Worm (Caenorhabditis elegans) whole organism, young adult: ENCODE data around the gene btb-20.

ENCODE experiments used
- C06A6.2 ChIP-seq: fragments of 200-800 bp; sonication (Bioruptor generic); conservative IDR thresholded peaks from 2 replicates; pipeline ENCODE4 v1.3.6; 2022; ENCODE audit warnings: missing genetic modification characterization, missing compliant biosample characterization
- C17E4.6 ChIP-seq: fragments of 200-800 bp; sonication (Bioruptor generic); IDR thresholded peaks from 2 replicates; pipeline ENCODE4 v1.3.6; 2022; ENCODE audit warnings: missing genetic modification reagents, missing genetic modification characterization, missing compliant biosample characterization
- F23B12.7 ChIP-seq: sonication (generic microtip); optimal IDR thresholded peaks from 2 replicates; lab custom pipeline; 2017; ENCODE audit warnings: missing genetic modification characterization, mild to moderate bottlenecking, missing compliant biosample characterization, antibody characterized with exemption, moderate library complexity; ENCODE audit not compliant: insufficient read depth
- F37B4.10 ChIP-seq: fragments of 200-800 bp; sonication (Bioruptor generic); IDR thresholded peaks from 2 replicates; pipeline ENCODE4 v1.3.6; 2022; ENCODE audit warnings: missing genetic modification characterization, missing compliant biosample characterization
- F39B2.1 ChIP-seq: fragments of 200-800 bp; sonication (Bioruptor generic); IDR thresholded peaks from 2 replicates; pipeline ENCODE4 v1.3.6; 2022; ENCODE audit warnings: missing genetic modification reagents, missing genetic modification characterization, missing compliant biosample characterization
- F52B5.7 ChIP-seq: sonication (generic microtip); optimal IDR thresholded peaks from 2 replicates; lab custom pipeline; 2016; ENCODE audit warnings: mild to moderate bottlenecking, missing genetic modification characterization, missing compliant biosample characterization
- F55B11.4 ChIP-seq: sonication (generic microtip); optimal IDR thresholded peaks from 2 replicates; lab custom pipeline; 2016; ENCODE audit warnings: missing compliant biosample characterization, missing genetic modification characterization, borderline replicate concordance; ENCODE audit not compliant: insufficient read depth
- K11D2.4 ChIP-seq: fragments of 200-800 bp; sonication (Bioruptor generic); IDR thresholded peaks from 2 replicates; pipeline ENCODE4 v1.3.6; 2022; ENCODE audit warnings: missing genetic modification reagents, missing genetic modification characterization, missing compliant biosample characterization
- K12H6.12 ChIP-seq: fragments of 200-800 bp; sonication (Bioruptor generic); optimal IDR thresholded peaks from 2 replicates; lab custom pipeline; 2018; ENCODE audit warnings: mild to moderate bottlenecking, missing genetic modification characterization, missing compliant biosample characterization
- Y53F4B.3 ChIP-seq: fragments of 200-800 bp; sonication (Bioruptor generic); IDR thresholded peaks from 2 replicates; pipeline ENCODE4 v1.3.6; 2022; ENCODE audit warnings: missing genetic modification reagents, missing genetic modification characterization, missing compliant biosample characterization
- Y56A3A.18 ChIP-seq: fragments of 200-800 bp; sonication (Bioruptor generic); IDR thresholded peaks from 2 replicates; pipeline ENCODE4 v1.3.6; 2022; ENCODE audit warnings: missing genetic modification reagents, missing genetic modification characterization, missing compliant biosample characterization
- Y79H2A.3 ChIP-seq: fragments of 200-800 bp; sonication (Bioruptor generic); conservative IDR thresholded peaks from 2 replicates; pipeline ENCODE4 v1.3.6; 2022; ENCODE audit warnings: missing genetic modification reagents, missing genetic modification characterization, missing compliant biosample characterization
- akir-1 ChIP-seq: fragments of 200-800 bp; sonication (Bioruptor generic); optimal IDR thresholded peaks from 2 replicates; lab custom pipeline; 2018; ENCODE audit warnings: mild to moderate bottlenecking, missing genetic modification characterization, moderate library complexity, missing compliant biosample characterization
- aptf-2 ChIP-seq: fragments of 200-800 bp; sonication (Bioruptor generic); conservative IDR thresholded peaks from 2 replicates; pipeline ENCODE4 v1.3.6; 2022; ENCODE audit warnings: missing genetic modification reagents, missing genetic modification characterization, missing compliant biosample characterization
- aptf-3 ChIP-seq: fragments of 200-800 bp; sonication (Bioruptor generic); IDR thresholded peaks from 2 replicates; pipeline ENCODE4 v1.3.6; 2022; ENCODE audit warnings: missing genetic modification characterization, missing compliant biosample characterization
- attf-3 ChIP-seq: fragments of 200-800 bp; sonication (Bioruptor generic); conservative IDR thresholded peaks from 2 replicates; pipeline ENCODE4 v1.3.6; 2022; ENCODE audit warnings: missing genetic modification reagents, missing genetic modification characterization, missing compliant biosample characterization
- cebp-1 ChIP-seq, 2 experiments: fragments of 200-800 bp in 1 of 2; sonication (Bioruptor generic) in 1 of 2; sonication (generic microtip) in 1 of 2; IDR thresholded peaks in 1 of 2; optimal IDR thresholded peaks in 1 of 2; 2 replicates each; pipeline versions ENCODE4 v1.3.6 to Lab custom; 2017 to 2022; ENCODE audit warnings: missing compliant biosample characterization in 2 of 2, missing genetic modification characterization in 2 of 2, mild to moderate bottlenecking in 1 of 2, missing genetic modification reagents in 1 of 2, moderate library complexity in 1 of 2
- ceh-40 ChIP-seq: fragments of 200-800 bp; sonication (Bioruptor generic); IDR thresholded peaks from 2 replicates; pipeline ENCODE4 v1.3.6; 2022; ENCODE audit warnings: missing genetic modification characterization, missing compliant biosample characterization
- ceh-58 ChIP-seq: fragments of 200-800 bp; sonication (Bioruptor generic); IDR thresholded peaks from 2 replicates; pipeline ENCODE4 v1.3.6; 2022; ENCODE audit warnings: missing genetic modification characterization, missing compliant biosample characterization
- ceh-79 ChIP-seq: sonication (generic microtip); optimal IDR thresholded peaks from 2 replicates; lab custom pipeline; 2017; ENCODE audit warnings: mild to moderate bottlenecking, missing genetic modification characterization, missing compliant biosample characterization
- ceh-91 ChIP-seq: fragments of 200-800 bp; sonication (Bioruptor generic); IDR thresholded peaks from 2 replicates; pipeline ENCODE4 v1.3.6; 2022; ENCODE audit warnings: missing genetic modification reagents, missing genetic modification characterization, missing compliant biosample characterization
- chd-7 ChIP-seq: sonication (generic microtip); optimal IDR thresholded peaks from 2 replicates; lab custom pipeline; 2016; ENCODE audit warnings: mild to moderate bottlenecking, missing genetic modification characterization, moderate library complexity, missing compliant biosample characterization
- die-1 ChIP-seq: sonication (generic microtip); optimal IDR thresholded peaks from 2 replicates; lab custom pipeline; 2016; ENCODE audit warnings: missing genotype, mild to moderate bottlenecking, missing genetic modification characterization, missing compliant biosample characterization
- dox-1 ChIP-seq: fragments of 200-800 bp; sonication (Bioruptor generic); IDR thresholded peaks from 2 replicates; pipeline ENCODE4 v1.3.6; 2022; ENCODE audit warnings: missing genetic modification reagents, missing genetic modification characterization, missing compliant biosample characterization
- dpff-1 ChIP-seq: sonication (generic microtip); optimal IDR thresholded peaks from 2 replicates; lab custom pipeline; 2017; ENCODE audit warnings: mild to moderate bottlenecking, missing genetic modification characterization, missing compliant biosample characterization
- efl-1 ChIP-seq: fragments of 150-350 bp; optimal IDR thresholded peaks from 2 replicates; lab custom pipeline; 2014; ENCODE audit warnings: missing biosample characterization, missing genetic modification reagents, missing genetic modification characterization
- egl-44 ChIP-seq: fragments of 200-800 bp; sonication (Bioruptor generic); IDR thresholded peaks from 2 replicates; pipeline ENCODE4 v1.3.6; 2022; ENCODE audit warnings: missing genetic modification reagents, missing genetic modification characterization, missing compliant biosample characterization
- ekl-4 ChIP-seq: fragments of 200-800 bp; sonication (Bioruptor generic); IDR thresholded peaks from 2 replicates; pipeline ENCODE4 v1.3.6; 2022; ENCODE audit warnings: missing genetic modification reagents, missing genetic modification characterization, missing compliant biosample characterization
- hlh-12 ChIP-seq: sonication (generic microtip); optimal IDR thresholded peaks from 2 replicates; lab custom pipeline; 2016; ENCODE audit warnings: missing genetic modification characterization, missing compliant biosample characterization
- hmg-1.2 ChIP-seq: fragments of 200-800 bp; sonication (Bioruptor generic); IDR thresholded peaks from 2 replicates; pipeline ENCODE4 v1.3.6; 2022; ENCODE audit warnings: missing genetic modification reagents, missing genetic modification characterization, missing compliant biosample characterization
- let-526 ChIP-seq: fragments of 200-800 bp; sonication (Bioruptor generic); IDR thresholded peaks from 2 replicates; pipeline ENCODE4 v1.3.6; 2022; ENCODE audit warnings: missing genetic modification reagents, missing genetic modification characterization, missing compliant biosample characterization
- lin-26 ChIP-seq: fragments of 200-800 bp; sonication (Bioruptor generic); IDR thresholded peaks from 2 replicates; pipeline ENCODE4 v1.3.6; 2022; ENCODE audit warnings: missing genetic modification reagents, missing genetic modification characterization, missing compliant biosample characterization
- lin-54 ChIP-seq: fragments of 200-800 bp; sonication (Bioruptor generic); optimal IDR thresholded peaks from 2 replicates; lab custom pipeline; 2018; ENCODE audit warnings: mild to moderate bottlenecking, missing genetic modification characterization, missing compliant biosample characterization
- lsy-27 ChIP-seq: sonication (generic microtip); optimal IDR thresholded peaks from 2 replicates; lab custom pipeline; 2017; ENCODE audit warnings: missing genetic modification characterization, mild to moderate bottlenecking, missing compliant biosample characterization, antibody characterized with exemption, missing genotype, borderline replicate concordance; ENCODE audit not compliant: insufficient read depth
- madf-3 ChIP-seq: fragments of 200-800 bp; sonication (Bioruptor generic); IDR thresholded peaks from 2 replicates; pipeline ENCODE4 v1.3.6; 2022; ENCODE audit warnings: missing genetic modification reagents, missing genetic modification characterization, missing compliant biosample characterization
- madf-8 ChIP-seq: fragments of 200-800 bp; sonication (Bioruptor generic); conservative IDR thresholded peaks from 2 replicates; pipeline ENCODE4 v1.3.6; 2022; ENCODE audit warnings: missing genetic modification reagents, missing genetic modification characterization, missing compliant biosample characterization
- mel-28 ChIP-seq: sonication (generic microtip); optimal IDR thresholded peaks from 2 replicates; lab custom pipeline; 2016; ENCODE audit warnings: borderline replicate concordance, mild to moderate bottlenecking, missing genetic modification characterization, missing compliant biosample characterization
- mxl-1 ChIP-seq: sonication (generic microtip); optimal IDR thresholded peaks from 2 replicates; lab custom pipeline; 2016; ENCODE audit warnings: missing genetic modification characterization, missing compliant biosample characterization
- nhr-179 ChIP-seq: sonication (generic microtip); optimal IDR thresholded peaks from 2 replicates; lab custom pipeline; 2016; ENCODE audit warnings: mild to moderate bottlenecking, missing genetic modification characterization, missing compliant biosample characterization
- nhr-90 ChIP-seq: sonication (generic microtip); optimal IDR thresholded peaks from 2 replicates; lab custom pipeline; 2016; ENCODE audit warnings: missing genotype, mild to moderate bottlenecking, missing genetic modification characterization, missing compliant biosample characterization
- pha-4 ChIP-seq: fragments of 150-350 bp; sonication (generic microtip); optimal IDR thresholded peaks from 2 replicates; lab custom pipeline; 2014; ENCODE audit warnings: missing biosample characterization, missing genetic modification reagents, missing genetic modification characterization
- repo-1 ChIP-seq: sonication (generic microtip); optimal IDR thresholded peaks from 2 replicates; lab custom pipeline; 2017; ENCODE audit warnings: mild to moderate bottlenecking, missing genetic modification characterization, missing compliant biosample characterization
- rpc-1 ChIP-seq, 2 experiments: fragments of 150-350 bp in 1 of 2; sonication (generic microtip) in 1 of 2; optimal IDR thresholded peaks; 2 replicates each; lab custom pipeline; 2014 to 2018; ENCODE audit warnings: missing biosample characterization in 1 of 2, missing genetic modification characterization in 1 of 2, missing genetic modification reagents in 1 of 2, missing genotype in 1 of 2
- sdz-38 ChIP-seq: sonication (generic microtip); optimal IDR thresholded peaks from 2 replicates; lab custom pipeline; 2016; ENCODE audit warnings: missing genotype, missing genetic modification characterization, missing compliant biosample characterization
- sea-2 ChIP-seq: fragments of 200-800 bp; sonication (Bioruptor generic); IDR thresholded peaks from 2 replicates; pipeline ENCODE4 v1.3.6; 2022; ENCODE audit warnings: missing genetic modification characterization, missing compliant biosample characterization
- tbx-9 ChIP-seq: sonication (generic microtip); optimal IDR thresholded peaks from 2 replicates; lab custom pipeline; 2016; ENCODE audit warnings: borderline replicate concordance, missing genetic modification characterization, inconsistent platforms, missing compliant biosample characterization
- zim-3 ChIP-seq: sonication (generic microtip); optimal IDR thresholded peaks from 2 replicates; lab custom pipeline; 2017; ENCODE audit warnings: mild to moderate bottlenecking, missing genetic modification characterization, moderate library complexity, missing compliant biosample characterization
- ztf-18 ChIP-seq: sonication (generic microtip); optimal IDR thresholded peaks from 2 replicates; lab custom pipeline; 2016; ENCODE audit warnings: missing genotype, mild to moderate bottlenecking, missing genetic modification characterization, missing compliant biosample characterization
- ztf-6 ChIP-seq: fragments of 200-800 bp; sonication (Bioruptor generic); IDR thresholded peaks from 2 replicates; pipeline ENCODE4 v1.3.6; 2022; ENCODE audit warnings: missing genetic modification reagents, missing genetic modification characterization, missing compliant biosample characterization

btb-20 gene

ce11 chrII:14488661-14489060, 34.7 kb downstream of the btb-20 start, which contains the start of gene usp-14 (continued):
- no peak for TF ChIP-seq dpff-1 (tag; lab: Kevin White, UChicago)
- TF ChIP-seq tbx-9 = no peak
- no peak for TF ChIP-seq K11D2.4 (GFP tag; lab: Robert Waterston, UW)
- TF ChIP-seq hlh-12 (tag; lab: Kevin White, UChicago) = no peak
- TF ChIP-seq K12H6.12 (tag; lab: Kevin White, UChicago) = no peak
- no peak for TF ChIP-seq ceh-40 (GFP tag; lab: Robert Waterston, UW)
- no peak for TF ChIP-seq chd-7 (tag; lab: Kevin White, UChicago)
- peak; percentile 33 for TF ChIP-seq repo-1 (tag; lab: Kevin White, UChicago)
- TF ChIP-seq die-1 = no peak
- TF ChIP-seq nhr-90 (tag; lab: Kevin White, UChicago) = no peak
- TF ChIP-seq Y56A3A.18 (GFP tag; lab: Robert Waterston, UW) = no peak
- no peak for TF ChIP-seq akir-1
- TF ChIP-seq rpc-1 (optimal IDR thresholded peaks at IDR 0.05; lab: Kevin White, UChicago) = no peak
- TF ChIP-seq rpc-1 (tag; optimal IDR thresholded peaks at IDR 0.05; lab: Kevin White, UChicago) = no peak
- TF ChIP-seq efl-1 (GFP tag; lab: Kevin White, UChicago) = peak; percentile 76
- no peak for TF ChIP-seq sea-2 (GFP tag; lab: Robert Waterston, UW)
- TF ChIP-seq aptf-3 (GFP tag; lab: Robert Waterston, UW) = no peak
- no peak for TF ChIP-seq F55B11.4
- TF ChIP-seq lsy-27 = no peak
- TF ChIP-seq mxl-1 = no peak
- TF ChIP-seq lin-54 = peak; percentile 82
- no peak for TF ChIP-seq mel-28 (tag; lab: Kevin White, UChicago)
- no peak for TF ChIP-seq attf-3 (GFP tag; lab: Robert Waterston, UW)
- TF ChIP-seq pha-4 (tag; lab: Kevin White, UChicago) = no peak
- no peak for TF ChIP-seq Y53F4B.3 (GFP tag; lab: Robert Waterston, UW)
- TF ChIP-seq F39B2.1 (GFP tag; lab: Robert Waterston, UW) = no peak
- no peak for TF ChIP-seq ceh-79 (tag; lab: Kevin White, UChicago)
- no peak for TF ChIP-seq ztf-6 (GFP tag; lab: Robert Waterston, UW)
- TF ChIP-seq aptf-2 (GFP tag; lab: Robert Waterston, UW) = no peak
- no peak for TF ChIP-seq F52B5.7
- TF ChIP-seq nhr-179 (tag; lab: Kevin White, UChicago) = no peak
- peak; percentile 93 for TF ChIP-seq ztf-18 (tag; lab: Kevin White, UChicago)
- TF ChIP-seq ekl-4 (GFP tag; lab: Robert Waterston, UW) = no peak
- TF ChIP-seq zim-3 = no peak
- TF ChIP-seq ceh-91 (GFP tag; lab: Robert Waterston, UW) = peak; percentile 13; the same call in 1 of the 2 replicates
- no peak for TF ChIP-seq C17E4.6 (GFP tag; lab: Robert Waterston, UW)
- 0 out of 2 replicates have a peak, but pooled peaks have one; percentile 33 for TF ChIP-seq madf-3 (GFP tag; lab: Robert Waterston, UW)
- no peak; the same call in 1 of the 2 replicates for TF ChIP-seq madf-8 (GFP tag; lab: Robert Waterston, UW)
- no peak for TF ChIP-seq let-526 (GFP tag; lab: Robert Waterston, UW)
- peak; percentile 61 for TF ChIP-seq dox-1
- TF ChIP-seq cebp-1 (GFP tag; IDR thresholded peaks at IDR 0.05; lab: Robert Waterston, UW) = peak; percentile 54
- TF ChIP-seq cebp-1 (tag; optimal IDR thresholded peaks at IDR 0.05; lab: Kevin White, UChicago) = peak; percentile 94
- no peak for TF ChIP-seq ceh-58 (GFP tag; lab: Robert Waterston, UW)
- TF ChIP-seq sdz-38 (tag; lab: Kevin White, UChicago) = no peak
- TF ChIP-seq F23B12.7 (tag; lab: Kevin White, UChicago) = peak; percentile 50
- no peak for TF ChIP-seq Y79H2A.3 (GFP tag; lab: Robert Waterston, UW)
- no peak for TF ChIP-seq lin-26 (GFP tag; lab: Robert Waterston, UW)
- no peak for TF ChIP-seq egl-44
- TF ChIP-seq F37B4.10 = no peak
- peak; percentile 45 for TF ChIP-seq hmg-1.2 (GFP tag; lab: Robert Waterston, UW)
- TF ChIP-seq C06A6.2 (GFP tag; lab: Robert Waterston, UW) = no peak
